Fruit fly (Drosophila melanogaster) S2 (cell line): Measurements from ENCODE around the gene promL.

Experiments used
- CG8478 ChIP-seq: fragments of >200 bp; optimal IDR thresholded peaks from 2 replicates; lab custom pipeline; 2018
- CTCF ChIP-seq, 2 experiments: fragments of >200 bp; optimal IDR thresholded peaks; 2 replicates each; lab custom pipeline; 2018

DNA sequence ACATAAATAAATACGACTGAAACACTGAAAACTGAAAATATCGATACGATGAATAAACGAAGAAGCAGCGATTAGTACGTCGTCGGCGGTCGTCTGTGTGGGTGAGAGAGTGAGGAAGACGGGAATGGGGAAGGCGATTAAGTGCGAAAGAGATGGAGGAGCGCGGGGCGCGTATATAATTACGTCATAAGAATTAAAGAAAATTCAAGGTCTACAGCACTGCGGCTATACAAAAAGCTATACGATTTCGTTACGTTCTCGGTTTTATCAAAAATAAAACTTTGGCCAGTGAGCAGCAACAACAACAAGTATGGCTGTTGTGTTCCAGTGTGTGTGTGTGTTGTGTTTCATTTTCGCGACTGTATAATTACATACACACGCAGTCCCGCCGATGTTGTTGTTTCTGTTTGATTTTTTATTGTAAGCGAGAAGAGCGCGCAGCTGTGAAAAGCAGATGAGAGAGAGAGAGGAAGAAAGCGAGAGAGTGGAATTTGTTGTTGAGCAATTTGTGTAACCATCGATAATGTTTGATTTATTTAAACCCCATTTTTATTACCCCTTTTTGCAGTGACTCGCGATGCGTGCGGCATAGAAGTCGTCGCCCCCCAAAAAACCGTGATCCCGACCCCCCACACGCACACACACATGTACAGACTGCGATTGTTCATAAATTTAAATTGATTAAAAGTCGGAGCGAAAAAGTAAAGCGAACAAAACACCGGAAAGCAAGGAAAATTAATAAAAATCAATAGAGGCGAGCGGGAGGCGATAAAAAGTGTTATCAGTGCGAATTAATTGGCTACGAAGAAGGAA lies 21.7 kb upstream of the promL start:
- TF ChIP-seq CG8478 (lab: Kevin White, UChicago) (no peak), CTCF (optimal IDR thresholded peaks at IDR 0.05; lab: Kevin White, UChicago) (no peak)
